Fruit fly (Drosophila melanogaster): ENCODE data around the gene CG11586.

CG11586 gene

dm6 chr3L:4286784-4287183 is 24.5 kb upstream of the CG11586 start, which contains the start of gene TfIIEbeta (continued):
- no peak for TF ChIP-seq CG6813 (GFP tag; optimal IDR thresholded peaks at IDR 0.05)
- TF ChIP-seq BtbVII (GFP tag; optimal IDR thresholded peaks at IDR 0.05) = peak; percentile 12
- no peak for TF ChIP-seq dati (GFP tag; IDR thresholded peaks at IDR 0.05)
- TF ChIP-seq CG5245 (GFP tag; optimal IDR thresholded peaks at IDR 0.05) = no peak
- no peak for TF ChIP-seq CG1832 (GFP tag; optimal IDR thresholded peaks at IDR 0.05)
- TF ChIP-seq CG2202 (tag; optimal IDR thresholded peaks at IDR 0.05) = no peak
- no peak for TF ChIP-seq CG12236 (GFP tag; optimal IDR thresholded peaks at IDR 0.05)
- TF ChIP-seq CG17359 (tag; optimal IDR thresholded peaks at IDR 0.05) = peak; percentile 66
- TF ChIP-seq HmgD (GFP tag; optimal IDR thresholded peaks at IDR 0.05) = no peak
- peak; percentile 42; the same call in 1 of the 2 replicates for TF ChIP-seq amos (GFP tag; IDR thresholded peaks at IDR 0.05; ENCODE audit: partially characterized antibody)
- TF ChIP-seq ssp (GFP tag; IDR thresholded peaks at IDR 0.05) = no peak
- TF ChIP-seq fd3F (GFP tag; optimal IDR thresholded peaks at IDR 0.05) = no peak
- peak; percentile 25 for TF ChIP-seq Sry-β (GFP tag; optimal IDR thresholded peaks at IDR 0.05)
- TF ChIP-seq CG6791 (GFP tag; IDR thresholded peaks at IDR 0.05; ENCODE audit: partially characterized antibody) = no peak
- TF ChIP-seq corto (GFP tag; optimal IDR thresholded peaks at IDR 0.05) = no peak
- no peak for TF ChIP-seq oc (tag; optimal IDR thresholded peaks at IDR 0.05)
- no peak for TF ChIP-seq onecut (GFP tag; IDR thresholded peaks at IDR 0.05)
- no peak for TF ChIP-seq CG11247 (GFP tag; IDR thresholded peaks at IDR 0.05)
- no peak for TF ChIP-seq CG4854 (GFP tag; optimal IDR thresholded peaks at IDR 0.05)
- TF ChIP-seq CG9437 (GFP tag; optimal IDR thresholded peaks at IDR 0.05) = peak; percentile 6
- no peak for TF ChIP-seq Hmx (GFP tag; optimal IDR thresholded peaks at IDR 0.05)
- TF ChIP-seq disco-r (GFP tag; optimal IDR thresholded peaks at IDR 0.05) = no peak
- no peak for TF ChIP-seq CG11560 (tag; IDR thresholded peaks at IDR 0.05)
- TF ChIP-seq Adf1 (GFP tag; IDR thresholded peaks at IDR 0.05) = no peak; the same call in 1 of the 2 replicates
- no peak for TF ChIP-seq CG14667 (GFP tag; IDR thresholded peaks at IDR 0.05)
- no peak for TF ChIP-seq inv (GFP tag; IDR thresholded peaks at IDR 0.05; ENCODE audit: partially characterized antibody)
- TF ChIP-seq CG6689 (GFP tag; IDR thresholded peaks at IDR 0.05) = no peak
- no peak for TF ChIP-seq Rx (GFP tag; IDR thresholded peaks at IDR 0.05)
- no peak for TF ChIP-seq zfh1 (GFP tag; IDR thresholded peaks at IDR 0.05)
- no peak for TF ChIP-seq ATbp (GFP tag; optimal IDR thresholded peaks at IDR 0.05)
- TF ChIP-seq HLH4C (GFP tag; IDR thresholded peaks at IDR 0.05; ENCODE audit: partially characterized antibody) = no peak
- no peak for TF ChIP-seq pnt (GFP tag; optimal IDR thresholded peaks at IDR 0.05)
- TF ChIP-seq HHEX (GFP tag; optimal IDR thresholded peaks at IDR 0.05) = no peak
- peak; percentile 27 for TF ChIP-seq Ssrp (tag; optimal IDR thresholded peaks at IDR 0.05)
- peak; percentile 26 for TF ChIP-seq B-H2 (GFP tag; optimal IDR thresholded peaks at IDR 0.05)
- no peak for TF ChIP-seq Lpt (GFP tag; optimal IDR thresholded peaks at IDR 0.05)
- peak; percentile 7 for TF ChIP-seq CG13296 (GFP tag; optimal IDR thresholded peaks at IDR 0.05)
- no peak for TF ChIP-seq cad (GFP tag; optimal IDR thresholded peaks at IDR 0.05)
- no peak for TF ChIP-seq tin (GFP tag; optimal IDR thresholded peaks at IDR 0.05)
- no peak for TF ChIP-seq fu2 (GFP tag; optimal IDR thresholded peaks at IDR 0.05)
- TF ChIP-seq CG7556 (GFP tag; optimal IDR thresholded peaks at IDR 0.05) = no peak
- peak; percentile 33 for TF ChIP-seq trem (tag; optimal IDR thresholded peaks at IDR 0.05)
- TF ChIP-seq CG11456 (GFP tag; IDR thresholded peaks at IDR 0.05) = no peak
- TF ChIP-seq nerfin-1 (tag; optimal IDR thresholded peaks at IDR 0.05) = no peak
- no peak for TF ChIP-seq Atf3 (GFP tag; optimal IDR thresholded peaks at IDR 0.05)
- TF ChIP-seq CG10274 (GFP tag; optimal IDR thresholded peaks at IDR 0.05) = no peak
- no peak for TF ChIP-seq cas (GFP tag; IDR thresholded peaks at IDR 0.05)
- no peak for TF ChIP-seq mam (GFP tag; optimal IDR thresholded peaks at IDR 0.05)
- TF ChIP-seq ems (GFP tag; optimal IDR thresholded peaks at IDR 0.05) = no peak
- TF ChIP-seq CG10147 (GFP tag; optimal IDR thresholded peaks at IDR 0.05) = no peak
- no peak for TF ChIP-seq cg (GFP tag; optimal IDR thresholded peaks at IDR 0.05)
- peak; percentile 53 for TF ChIP-seq Meics (GFP tag; optimal IDR thresholded peaks at IDR 0.05)

Data from whole organism, embryonic.